Worm (Caenorhabditis elegans) whole organism, L1 larva: Measurements from ENCODE around the gene rde-11.

ENCODE experiments used
- mep-1 ChIP-seq: fragments of 150-350 bp; optimal IDR thresholded peaks from 2 replicates; lab custom pipeline; 2014; ENCODE audit warnings: missing biosample characterization, missing genetic modification characterization
- nhr-12 ChIP-seq: sonication (generic microtip); optimal IDR thresholded peaks from 2 replicates; lab custom pipeline; 2017; ENCODE audit warnings: missing biosample characterization, missing genetic modification characterization
- nhr-76 ChIP-seq: sonication (generic microtip); optimal IDR thresholded peaks from 2 replicates; lab custom pipeline; 2017; ENCODE audit warnings: missing biosample characterization, missing genetic modification characterization

ce11 chrIV:13076620-13077019 lies 28.4 kb upstream of the rde-11 start, which contains the start of gene C39E9.7:
- TF ChIP-seq mep-1 (tag; lab: Kevin White, UChicago) (no peak), nhr-12 (tag; lab: Kevin White, UChicago) (no peak), nhr-76 (tag; lab: Kevin White, UChicago) (no peak)
